Fruit fly (Drosophila melanogaster): Measurements from ENCODE around the gene CG2931.

dm6 chr3R:5551068-5551467 is 17.3 kb downstream of the CG2931 start, which contains the start of gene mia:
- TF ChIP-seq CG12605 (GFP tag; IDR thresholded peaks at IDR 0.05) (no peak), CG14655 (GFP tag; optimal IDR thresholded peaks at IDR 0.05) (no peak), CG13204 (GFP tag; optimal IDR thresholded peaks at IDR 0.05) (no peak)
